Fruit fly (Drosophila melanogaster): ENCODE data around the gene CG11703.

The CG11703 gene

DNA sequence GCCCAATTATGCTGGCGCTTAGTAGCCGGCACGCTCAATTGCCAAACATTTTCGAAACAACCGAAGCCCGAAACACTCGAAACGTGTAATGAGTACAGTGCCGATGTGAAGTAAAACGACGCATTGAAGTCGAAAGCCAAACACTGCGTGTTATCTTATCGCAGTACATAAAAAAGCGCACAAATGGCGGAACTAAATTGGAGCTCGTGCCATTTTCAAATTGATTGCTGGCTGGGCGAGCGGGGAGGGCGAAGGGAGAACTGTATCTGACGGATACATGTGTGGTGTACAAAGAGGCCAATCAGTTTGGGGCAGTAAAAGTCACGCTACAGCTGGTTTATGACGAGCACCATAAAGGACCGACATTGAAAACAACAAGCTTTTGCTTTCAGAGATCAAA lies 4.6 kb downstream of the CG11703 start:
- TF ChIP-seq tai (GFP tag; optimal IDR thresholded peaks at IDR 0.05): no peak
- TF ChIP-seq h (GFP tag; optimal IDR thresholded peaks at IDR 0.05): peak; percentile 74

DNA sequence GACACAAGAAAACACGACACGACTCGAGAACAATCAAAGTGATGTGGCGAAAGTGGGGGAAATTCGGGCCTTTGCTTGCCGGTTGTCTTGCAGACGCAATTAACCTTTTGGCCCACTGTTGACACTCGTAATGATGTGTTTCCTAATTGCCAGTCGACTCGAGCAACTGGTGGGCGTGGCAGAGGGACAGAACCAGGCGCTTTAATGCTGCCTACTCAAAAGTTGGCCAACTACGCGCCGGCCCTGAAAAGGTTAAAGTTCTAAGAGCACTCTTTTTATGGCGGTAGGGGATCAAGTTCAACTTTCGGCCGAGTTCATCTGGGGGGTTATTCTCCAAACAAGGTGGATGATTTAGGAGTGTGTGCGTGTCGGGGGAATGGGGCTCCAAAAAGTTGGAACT lies 6.6 kb downstream of the CG11703 start:
- TF ChIP-seq lola (GFP tag; optimal IDR thresholded peaks at IDR 0.05) (no peak), foxo (GFP tag; optimal IDR thresholded peaks at IDR 0.05) (no peak), Myc (optimal IDR thresholded peaks at IDR 0.05) (no peak), jim (GFP tag; optimal IDR thresholded peaks at IDR 0.05) (no peak), Mio (GFP tag; optimal IDR thresholded peaks at IDR 0.05) (no peak), sv (GFP tag; optimal IDR thresholded peaks at IDR 0.05) (no peak), dmrt93B (GFP tag; optimal IDR thresholded peaks at IDR 0.05) (no peak), Rel (GFP tag; optimal IDR thresholded peaks at IDR 0.05) (no peak), Rel (tag; optimal IDR thresholded peaks at IDR 0.05) (no peak), pan (optimal IDR thresholded peaks at IDR 0.05) (no peak)

DNA sequence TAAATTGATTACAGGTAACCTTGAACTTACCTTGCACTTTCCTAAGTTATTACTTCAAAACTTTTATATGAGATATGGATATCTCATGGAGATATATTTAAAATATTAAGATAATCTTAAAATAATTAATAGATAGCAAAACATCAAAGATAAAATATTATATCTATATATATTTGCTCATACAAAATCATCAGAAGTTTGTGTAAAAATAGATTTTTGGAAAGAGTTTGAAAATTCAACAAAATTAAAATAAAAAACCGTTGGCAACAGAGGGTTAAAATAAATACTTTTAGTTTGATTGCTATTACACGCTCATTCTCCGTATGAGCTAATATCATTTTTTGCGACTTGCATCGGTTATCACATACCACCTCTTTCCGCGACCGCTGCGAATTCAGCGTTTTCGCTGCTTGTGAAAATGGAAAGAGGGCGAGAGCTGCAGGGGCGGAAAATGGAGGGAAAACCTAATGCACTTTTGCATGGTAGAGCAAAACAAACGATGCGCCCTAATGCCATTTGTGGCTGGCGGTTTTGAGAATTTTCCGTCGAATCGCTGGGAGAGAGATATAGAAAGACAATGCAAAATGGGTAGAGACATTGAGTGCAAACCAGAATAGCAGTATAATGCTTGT lies 15.3 kb downstream of the CG11703 start:
- no peak for TF ChIP-seq foxo (GFP tag; optimal IDR thresholded peaks at IDR 0.05)
- no peak for TF ChIP-seq Hr78 (GFP tag; optimal IDR thresholded peaks at IDR 0.05)
- no peak for TF ChIP-seq Jra (GFP tag; optimal IDR thresholded peaks at IDR 0.05)
- no peak for TF ChIP-seq rgr (GFP tag; optimal IDR thresholded peaks at IDR 0.05)
- no peak for TF ChIP-seq usp (GFP tag; optimal IDR thresholded peaks at IDR 0.05)
- TF ChIP-seq woc (GFP tag; optimal IDR thresholded peaks at IDR 0.05): no peak
- TF ChIP-seq Mio (GFP tag; optimal IDR thresholded peaks at IDR 0.05): no peak
- TF ChIP-seq HLH106 (tag; optimal IDR thresholded peaks at IDR 0.05): no peak
- TF ChIP-seq CrebA (GFP tag; optimal IDR thresholded peaks at IDR 0.05; ENCODE audit: borderline replicate concordance): no peak
- TF ChIP-seq ey (GFP tag; optimal IDR thresholded peaks at IDR 0.05): no peak
- no peak for TF ChIP-seq psq (GFP tag; optimal IDR thresholded peaks at IDR 0.05)
- TF ChIP-seq CG9705 (GFP tag; optimal IDR thresholded peaks at IDR 0.05): no peak
- no peak for TF ChIP-seq jim (GFP tag; optimal IDR thresholded peaks at IDR 0.05)
- TF ChIP-seq dsf (GFP tag; optimal IDR thresholded peaks at IDR 0.05; ENCODE audit: borderline replicate concordance): no peak
- TF ChIP-seq brk (GFP tag; optimal IDR thresholded peaks at IDR 0.05): no peak
- no peak for TF ChIP-seq sv (GFP tag; optimal IDR thresholded peaks at IDR 0.05)
- no peak for TF ChIP-seq tai (GFP tag; optimal IDR thresholded peaks at IDR 0.05)

DNA sequence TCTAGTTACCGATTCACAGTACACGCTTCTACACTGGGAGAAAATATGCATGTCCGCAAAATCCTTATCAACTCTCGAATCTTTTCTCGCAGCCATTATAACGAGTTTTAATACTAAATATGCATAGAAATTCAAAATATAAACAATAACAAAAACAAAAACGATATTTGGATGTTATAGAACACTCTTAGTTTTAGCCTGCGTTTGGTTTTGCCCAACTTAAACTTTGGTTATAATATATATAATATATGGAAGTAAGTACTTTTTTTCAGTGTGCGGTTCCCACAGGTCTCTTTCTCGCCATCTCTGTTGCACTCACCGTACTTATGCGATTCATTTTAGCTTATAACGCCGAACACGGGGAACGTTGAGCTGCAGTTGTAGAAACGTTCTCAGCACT lies 16.2 kb downstream of the CG11703 start, which contains the start of gene cry:
Gene cry, plus strand, starts transcription at position 377 of the 400 bp plus-strand sequence.
- TF ChIP-seq CrebA (GFP tag; optimal IDR thresholded peaks at IDR 0.05; ENCODE audit: borderline replicate concordance) (no peak), N (GFP tag; optimal IDR thresholded peaks at IDR 0.05) (no peak), OdsH (GFP tag; optimal IDR thresholded peaks at IDR 0.05) (peak; percentile 74), sv (GFP tag; optimal IDR thresholded peaks at IDR 0.05) (no peak), Myc (optimal IDR thresholded peaks at IDR 0.05) (no peak), GATAd (GFP tag; optimal IDR thresholded peaks at IDR 0.05) (no peak), Mio (GFP tag; optimal IDR thresholded peaks at IDR 0.05) (no peak), HLH106 (tag; optimal IDR thresholded peaks at IDR 0.05) (peak; percentile 79), sage (GFP tag; optimal IDR thresholded peaks at IDR 0.05) (no peak), jim (GFP tag; optimal IDR thresholded peaks at IDR 0.05) (no peak), ey (GFP tag; optimal IDR thresholded peaks at IDR 0.05) (peak; percentile 66), dmrt93B (GFP tag; optimal IDR thresholded peaks at IDR 0.05) (peak; percentile 73), Dfd (GFP tag; optimal IDR thresholded peaks at IDR 0.05) (no peak), lola (GFP tag; optimal IDR thresholded peaks at IDR 0.05) (no peak), brk (GFP tag; optimal IDR thresholded peaks at IDR 0.05) (peak; percentile 62), br (GFP tag; optimal IDR thresholded peaks at IDR 0.05) (peak; percentile 61), dsf (GFP tag; optimal IDR thresholded peaks at IDR 0.05; ENCODE audit: borderline replicate concordance) (no peak), dl (GFP tag; optimal IDR thresholded peaks at IDR 0.05; ENCODE audit: insufficient read depth in 1 of 2, partially characterized antibody in 2 of 2) (no peak), foxo (GFP tag; optimal IDR thresholded peaks at IDR 0.05) (peak in 1 of 2 experiments; percentile 79), h (GFP tag; optimal IDR thresholded peaks at IDR 0.05) (peak; percentile 83), CG32264 (GFP tag; optimal IDR thresholded peaks at IDR 0.05) (no peak), Rel (GFP tag; optimal IDR thresholded peaks at IDR 0.05) (no peak), Rel (tag; optimal IDR thresholded peaks at IDR 0.05) (no peak), CG9705 (GFP tag; optimal IDR thresholded peaks at IDR 0.05) (peak; percentile 49), pan (optimal IDR thresholded peaks at IDR 0.05) (no peak), Hnf4 (GFP tag; optimal IDR thresholded peaks at IDR 0.05) (peak; percentile 59), fru (GFP tag; optimal IDR thresholded peaks at IDR 0.05) (peak; percentile 81), Sp1 (GFP tag; optimal IDR thresholded peaks at IDR 0.05) (peak; percentile 73), Dif (GFP tag; optimal IDR thresholded peaks at IDR 0.05; ENCODE audit: partially characterized antibody) (no peak), woc (GFP tag; optimal IDR thresholded peaks at IDR 0.05) (peak; percentile 35), tai (GFP tag; optimal IDR thresholded peaks at IDR 0.05) (peak; percentile 42), Hr78 (GFP tag; optimal IDR thresholded peaks at IDR 0.05) (no peak), psq (GFP tag; optimal IDR thresholded peaks at IDR 0.05) (peak; percentile 78), rgr (GFP tag; optimal IDR thresholded peaks at IDR 0.05) (peak; percentile 80)

All from whole organism, wandering third instar larva.